Worm (Caenorhabditis elegans): ENCODE data around the gene ZK418.6.

ZK418.6 gene

DNA sequence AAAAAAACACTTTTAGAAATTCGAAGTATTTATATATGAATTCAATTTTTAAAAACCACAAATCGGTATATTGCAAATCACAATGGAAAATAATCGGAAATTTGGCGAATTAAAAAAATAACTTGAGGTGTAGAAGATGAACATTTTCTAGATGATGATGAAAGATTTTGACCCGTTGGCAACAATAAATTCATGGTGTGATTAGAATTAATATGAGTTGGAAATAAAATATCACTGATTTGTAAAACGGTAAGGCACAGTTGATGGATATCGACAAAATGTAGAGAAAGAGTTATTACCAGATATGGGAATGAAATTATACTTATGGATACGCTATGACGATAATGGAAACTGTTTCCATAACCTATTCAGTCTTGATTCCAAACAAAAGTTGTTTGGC, 33.6 kb upstream of the ZK418.6 start:
- TF ChIP-seq lin-13 (tag; optimal IDR thresholded peaks at IDR 0.05), result no peak
- no peak for TF ChIP-seq blmp-1 (tag; optimal IDR thresholded peaks at IDR 0.05)
- TF ChIP-seq hlh-1 (tag; optimal IDR thresholded peaks at IDR 0.05), result no peak
- TF ChIP-seq flh-1 (GFP tag; optimal IDR thresholded peaks at IDR 0.05), result no peak
- no peak for TF ChIP-seq mep-1 (tag; optimal IDR thresholded peaks at IDR 0.05)
- no peak for TF ChIP-seq ceh-83 (GFP tag; optimal IDR thresholded peaks at IDR 0.05)
- TF ChIP-seq nhr-28 (tag; optimal IDR thresholded peaks at IDR 0.05), result no peak
- no peak for TF ChIP-seq nhr-237 (tag; optimal IDR thresholded peaks at IDR 0.05)
- TF ChIP-seq sem-2 (GFP tag; optimal IDR thresholded peaks at IDR 0.05), result no peak
- TF ChIP-seq elt-3 (tag; optimal IDR thresholded peaks at IDR 0.05), result no peak
- no peak for TF ChIP-seq nhr-2 (tag; optimal IDR thresholded peaks at IDR 0.05)
- TF ChIP-seq ces-1 (GFP tag; optimal IDR thresholded peaks at IDR 0.05), result no peak
- TF ChIP-seq tbx-8 (GFP tag; optimal IDR thresholded peaks at IDR 0.05), result no peak

DNA sequence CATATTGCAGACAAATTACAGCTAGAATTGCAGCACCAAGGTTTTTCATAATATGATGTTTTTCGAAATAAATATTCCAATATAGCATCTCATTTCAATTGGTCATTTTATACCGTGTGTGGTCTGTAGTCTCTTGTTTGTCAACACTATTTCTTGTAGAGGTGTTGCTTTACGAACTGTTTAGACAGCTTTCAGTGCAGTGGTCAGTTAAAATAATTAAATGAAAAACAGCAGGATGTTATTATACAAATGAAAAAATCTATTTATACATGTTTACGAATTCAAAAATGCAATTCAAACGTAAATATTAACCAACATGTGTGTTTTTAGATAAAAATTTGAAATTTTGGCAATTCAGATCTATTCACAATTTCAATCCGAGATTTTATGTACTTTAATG, 33.2 kb upstream of the ZK418.6 start, which contains the start of gene B0280.7:
Gene B0280.7 (minus strand): TSS at position 101 of the 400 bp plus-strand sequence.
- TF ChIP-seq nhr-2 (tag; optimal IDR thresholded peaks at IDR 0.05), result no peak
- TF ChIP-seq mls-2 (tag; optimal IDR thresholded peaks at IDR 0.05), result no peak
- no peak for TF ChIP-seq cnd-1 (tag; optimal IDR thresholded peaks at IDR 0.05)
- TF ChIP-seq nhr-76 (tag; optimal IDR thresholded peaks at IDR 0.05), result no peak
- TF ChIP-seq ceh-39 (tag; optimal IDR thresholded peaks at IDR 0.05), result no peak
- TF ChIP-seq hlh-1 (tag; optimal IDR thresholded peaks at IDR 0.05), result no peak
- TF ChIP-seq nhr-237 (tag; optimal IDR thresholded peaks at IDR 0.05), result no peak
- TF ChIP-seq elt-1 (tag; optimal IDR thresholded peaks at IDR 0.05; ENCODE audit: borderline replicate concordance, insufficient read depth), result no peak
- no peak for TF ChIP-seq ztf-11 (tag; optimal IDR thresholded peaks at IDR 0.05)
- no peak for TF ChIP-seq flh-1 (GFP tag; optimal IDR thresholded peaks at IDR 0.05)
- TF ChIP-seq tbx-8 (GFP tag; optimal IDR thresholded peaks at IDR 0.05), result no peak
- TF ChIP-seq unc-39 (tag; optimal IDR thresholded peaks at IDR 0.05), result no peak
- TF ChIP-seq sem-2 (GFP tag; optimal IDR thresholded peaks at IDR 0.05), result no peak
- no peak for TF ChIP-seq pha-4 (tag; optimal IDR thresholded peaks at IDR 0.05)

DNA sequence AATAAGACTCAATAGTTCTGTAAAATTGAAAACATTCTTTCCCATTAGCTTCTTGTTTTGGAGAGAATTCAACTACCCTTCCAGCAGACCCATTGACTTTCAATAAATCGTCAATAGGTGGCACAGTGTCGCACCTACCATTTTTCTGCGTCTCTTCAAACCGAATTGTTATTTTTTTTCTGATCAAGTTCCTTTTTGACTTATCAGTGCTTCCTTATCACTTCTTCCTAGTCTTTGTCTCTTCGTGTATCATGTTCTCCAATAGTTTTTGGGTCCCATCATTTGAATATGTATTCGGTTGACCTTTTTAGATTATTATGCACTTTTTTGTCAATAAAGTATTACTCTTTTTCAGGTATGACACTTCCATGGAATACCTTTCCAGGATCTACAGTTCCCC, 29.3 kb upstream of the ZK418.6 start, which contains the start of gene odd-1:
Gene odd-1 (plus strand): TSS at position 349 of the 400 bp plus-strand sequence.
- TF ChIP-seq bed-3 (GFP tag; optimal IDR thresholded peaks at IDR 0.05) (no peak), tbx-8 (GFP tag; optimal IDR thresholded peaks at IDR 0.05) (no peak)

DNA sequence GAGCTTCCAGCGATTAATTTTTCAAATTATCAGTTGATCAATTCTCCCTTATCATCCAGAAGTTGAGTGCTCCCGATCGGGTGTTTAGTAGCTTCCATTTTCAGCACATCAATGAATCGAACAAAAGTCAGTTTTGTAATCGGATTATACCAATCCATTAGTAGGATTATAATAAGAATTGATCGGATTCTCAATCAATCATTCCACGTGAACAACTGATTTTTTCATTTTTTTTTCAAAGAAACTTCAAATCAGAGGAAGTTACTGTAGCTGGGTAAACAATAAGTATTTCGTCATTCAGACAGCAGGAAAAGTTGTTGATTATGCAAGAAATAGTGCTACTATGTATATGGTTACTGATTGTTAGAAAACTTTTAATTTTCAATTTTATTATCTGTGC, 28.2 kb upstream of the ZK418.6 start:
- no peak for TF ChIP-seq sem-2 (GFP tag; optimal IDR thresholded peaks at IDR 0.05)
- no peak for TF ChIP-seq sptf-1 (tag; optimal IDR thresholded peaks at IDR 0.05)
- TF ChIP-seq nhr-237 (tag; optimal IDR thresholded peaks at IDR 0.05), result no peak

DNA sequence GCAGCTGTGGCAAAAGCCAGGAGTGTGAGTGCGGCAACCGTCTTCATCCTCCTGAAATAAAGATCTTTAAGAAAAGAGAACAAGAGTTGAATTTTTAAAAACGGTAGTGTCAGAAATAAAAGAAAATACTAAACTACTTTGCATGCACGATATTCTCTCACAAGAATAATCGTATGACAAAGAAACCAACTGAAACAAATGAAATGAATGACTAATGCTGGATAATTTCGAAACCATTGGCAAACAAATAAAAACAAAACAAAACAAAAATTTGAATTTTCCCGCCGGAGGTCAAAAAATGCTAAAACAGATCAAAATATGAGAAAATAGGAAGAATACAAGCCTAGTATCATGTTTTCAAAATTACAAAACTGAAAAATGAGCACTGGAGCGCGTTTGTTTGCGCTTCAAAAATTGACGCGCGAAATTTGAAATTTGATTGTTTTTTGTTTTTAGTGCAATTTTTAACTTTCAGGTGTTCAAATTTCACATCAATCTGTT, 25.4 kb upstream of the ZK418.6 start, which contains the start of gene cpg-2:
Gene cpg-2 (minus strand): TSS at position 51 of the 501 bp plus-strand sequence.
- TF ChIP-seq mab-5 (tag; optimal IDR thresholded peaks at IDR 0.05) (no peak), nhr-237 (tag; optimal IDR thresholded peaks at IDR 0.05) (no peak), lin-32 (GFP tag; optimal IDR thresholded peaks at IDR 0.05) (no peak), blmp-1 (tag; optimal IDR thresholded peaks at IDR 0.05) (no peak), sem-2 (GFP tag; optimal IDR thresholded peaks at IDR 0.05) (no peak), flh-1 (GFP tag; optimal IDR thresholded peaks at IDR 0.05) (no peak), pha-4 (tag; optimal IDR thresholded peaks at IDR 0.05) (no peak), elt-3 (tag; optimal IDR thresholded peaks at IDR 0.05) (no peak), nhr-2 (tag; optimal IDR thresholded peaks at IDR 0.05) (no peak), snpc-4 (tag; optimal IDR thresholded peaks at IDR 0.05) (no peak), unc-120 (tag; optimal IDR thresholded peaks at IDR 0.05; ENCODE audit: poor library complexity, severe bottlenecking) (no peak), cnd-1 (tag; optimal IDR thresholded peaks at IDR 0.05) (no peak), ceh-39 (tag; optimal IDR thresholded peaks at IDR 0.05) (no peak), mls-2 (tag; optimal IDR thresholded peaks at IDR 0.05) (no peak), nhr-76 (tag; optimal IDR thresholded peaks at IDR 0.05) (no peak)

- TF ChIP-seq ces-1 (GFP tag; optimal IDR thresholded peaks at IDR 0.05) (no peak), lin-13 (tag; optimal IDR thresholded peaks at IDR 0.05) (no peak), drap-1 (GFP tag; optimal IDR thresholded peaks at IDR 0.05) (no peak)
These were observed 23.3 kb upstream of the ZK418.6 start for ce11 chrIII:7101814-7102477.

All from whole organism, mixed stage, embryonic.